Fruit fly (Drosophila melanogaster) whole organism, wandering third instar larva: ENCODE measurements around the gene CG13096.

Source experiments
- Abd-B ChIP-seq: fragments of >200 bp; optimal IDR thresholded peaks from 2 replicates; lab custom pipeline; 2017; ENCODE audit warnings: missing biosample characterization, missing genetic modification characterization
- CrebA ChIP-seq: fragments of 200-800 bp; sonication (Bioruptor generic); optimal IDR thresholded peaks from 2 replicates; lab custom pipeline; 2016; ENCODE audit warnings: missing biosample characterization, mild to moderate bottlenecking, missing genetic modification characterization, borderline replicate concordance
- Hr83 ChIP-seq: fragments of 200-300 bp; sonication (Bioruptor generic); optimal IDR thresholded peaks from 2 replicates; lab custom pipeline; 2016; ENCODE audit warnings: missing biosample characterization, mild to moderate bottlenecking, missing genetic modification characterization, moderate library complexity; ENCODE audit not compliant: poor library complexity, severe bottlenecking
- Myc ChIP-seq: fragments of >200 bp; optimal IDR thresholded peaks from 2 replicates; lab custom pipeline; 2017
- N ChIP-seq: fragments of >200 bp; optimal IDR thresholded peaks from 2 replicates; lab custom pipeline; 2018; ENCODE audit warnings: missing biosample characterization, missing external identifiers, missing genetic modification characterization
- OdsH ChIP-seq: fragments of 200-800 bp; sonication (Bioruptor generic); optimal IDR thresholded peaks from 2 replicates; lab custom pipeline; 2016; ENCODE audit warnings: missing biosample characterization, mild to moderate bottlenecking, missing genetic modification characterization
- br ChIP-seq: fragments of 200-800 bp; sonication (Bioruptor generic); optimal IDR thresholded peaks from 2 replicates; lab custom pipeline; 2016; ENCODE audit warnings: missing biosample characterization, missing genetic modification characterization
- ey ChIP-seq: fragments of 200-800 bp; sonication (Bioruptor generic); optimal IDR thresholded peaks from 2 replicates; lab custom pipeline; 2016; ENCODE audit warnings: missing biosample characterization, missing genetic modification characterization
- fru ChIP-seq: fragments of 200-800 bp; sonication (Bioruptor generic); optimal IDR thresholded peaks from 3 replicates; lab custom pipeline; 2016; ENCODE audit warnings: missing biosample characterization, mild to moderate bottlenecking, missing genetic modification characterization
- lola ChIP-seq: fragments of >200 bp; optimal IDR thresholded peaks from 2 replicates; lab custom pipeline; 2017; ENCODE audit warnings: missing biosample characterization, missing genetic modification characterization
- psq ChIP-seq: fragments of 200-800 bp; sonication (Bioruptor generic); optimal IDR thresholded peaks from 3 replicates; lab custom pipeline; 2017; ENCODE audit warnings: missing biosample characterization, mild to moderate bottlenecking, missing genetic modification characterization, moderate library complexity
- woc ChIP-seq: sonication (Bioruptor generic); optimal IDR thresholded peaks from 2 replicates; lab custom pipeline; 2016; ENCODE audit warnings: missing biosample characterization, mild to moderate bottlenecking, missing genetic modification characterization

DNA sequence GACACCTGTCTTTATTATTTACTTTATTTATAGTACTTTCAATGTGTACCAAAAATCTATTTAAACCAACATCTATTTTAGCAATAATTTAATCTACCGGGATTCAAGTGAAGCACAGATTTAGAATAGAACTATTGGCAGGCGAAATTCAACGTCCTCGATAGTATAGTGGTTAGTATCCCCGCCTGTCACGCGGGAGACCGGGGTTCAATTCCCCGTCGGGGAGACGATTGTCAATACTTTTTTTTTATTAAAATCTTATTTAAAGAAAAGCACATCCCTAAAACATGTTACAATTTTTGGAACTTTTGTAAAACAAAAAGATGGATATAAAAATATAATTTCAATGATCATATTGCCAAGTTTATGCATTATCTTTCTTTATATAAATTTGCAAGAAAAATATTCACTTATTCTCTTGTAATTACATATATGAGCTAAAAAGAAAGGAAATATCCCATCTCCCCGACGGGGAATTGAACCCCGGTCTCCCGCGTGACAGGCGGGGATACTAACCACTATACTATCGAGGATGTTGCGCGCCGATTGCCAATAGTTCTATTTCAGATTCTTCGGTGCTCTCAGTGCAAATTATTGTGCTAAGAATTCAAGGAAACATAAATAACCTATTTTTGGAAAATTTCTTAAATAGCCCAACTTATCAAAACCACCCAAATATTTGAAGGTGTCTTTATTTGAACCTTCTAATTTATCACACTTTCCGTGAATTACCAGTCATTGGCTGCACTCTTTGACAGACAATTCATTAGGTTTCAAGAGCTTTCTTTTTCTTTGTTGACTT, 29.8 kb downstream of the CG13096 start, which contains the start of gene CG43796:
- TF ChIP-seq Hr83 (GFP tag; lab: Kevin White, UChicago) (no peak), CrebA (GFP tag; lab: Kevin White, UChicago) (no peak), woc (GFP tag; lab: Kevin White, UChicago) (no peak), OdsH (no peak), Myc (no peak), psq (no peak), Abd-B (GFP tag; lab: Kevin White, UChicago) (no peak), lola (no peak), N (GFP tag; lab: Kevin White, UChicago) (no peak), ey (GFP tag; lab: Kevin White, UChicago) (no peak), fru (GFP tag; lab: Kevin White, UChicago) (no peak), br (GFP tag; lab: Kevin White, UChicago) (no peak)
